In the genomic region with DNA sequence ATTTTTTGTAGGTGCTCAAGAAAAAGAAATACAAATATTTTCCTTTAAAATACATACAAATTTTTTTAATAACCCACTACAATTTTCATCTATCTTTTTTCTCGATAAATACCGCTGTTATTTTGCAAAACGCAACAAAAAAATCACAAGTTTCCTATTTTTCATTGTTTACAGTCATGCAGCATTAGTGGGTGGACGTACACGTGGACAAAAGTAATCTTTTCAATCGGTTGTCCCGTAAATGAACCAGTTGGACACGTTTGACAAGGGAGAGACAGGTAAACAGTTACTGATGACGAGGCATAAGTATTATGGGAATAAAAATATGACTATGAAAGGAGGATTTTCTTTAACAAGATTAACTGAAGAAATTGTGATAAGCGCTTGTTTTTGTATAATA, we compare ENCODE assay signal across 3 worm cellular contexts.
A peak's percentile ranks its signal among the peaks of the same experiment; 100 is the strongest.
TF ChIP-seq lines count a peak whose summit lies in the region.

No protein-coding gene starts in this region.

TF ChIP-seq in whole organism, L1 larva, 84 proteins besides CTCF, POLR2A, EP300 and RAD21:
- TF ChIP-seq zag-1 (tag; optimal IDR thresholded peaks at IDR 0.05; lab: Kevin White, UChicago): no peak
- TF ChIP-seq ama-1 (optimal IDR thresholded peaks at IDR 0.05; lab: Kevin White, UChicago): no peak
- TF ChIP-seq alr-1 (tag; optimal IDR thresholded peaks at IDR 0.05; lab: Kevin White, UChicago; ENCODE audit: borderline replicate concordance): no peak
- TF ChIP-seq grh-1 (GFP tag; IDR thresholded peaks at IDR 0.05; lab: Robert Waterston, UW): no peak
- peak in 1 of 2 experiments; percentile 56 for TF ChIP-seq mdl-1 (tag; optimal IDR thresholded peaks at IDR 0.05; lab: Kevin White, UChicago)
- no peak for TF ChIP-seq nhr-90 (tag; optimal IDR thresholded peaks at IDR 0.05; lab: Kevin White, UChicago; ENCODE audit: poor library complexity)
- TF ChIP-seq hlh-17 (GFP tag; optimal IDR thresholded peaks at IDR 0.05; lab: Kevin White, UChicago; ENCODE audit: borderline replicate concordance): no peak
- no peak for TF ChIP-seq C16A3.4 (tag; optimal IDR thresholded peaks at IDR 0.05; lab: Kevin White, UChicago)
- no peak for TF ChIP-seq pag-3 (tag; optimal IDR thresholded peaks at IDR 0.05; lab: Kevin White, UChicago; ENCODE audit: borderline replicate concordance, insufficient read depth)
- TF ChIP-seq hlh-4 (tag; optimal IDR thresholded peaks at IDR 0.05; lab: Kevin White, UChicago): no peak
- TF ChIP-seq efl-1 (optimal IDR thresholded peaks at IDR 0.05; lab: Kevin White, UChicago): no peak
- TF ChIP-seq efl-1 (GFP tag; optimal IDR thresholded peaks at IDR 0.05 in 1 of 2; lab: Kevin White, UChicago): peak in 1 of 2 experiments; percentile 76
- peak; percentile 13 for TF ChIP-seq nhr-71 (tag; optimal IDR thresholded peaks at IDR 0.05; lab: Kevin White, UChicago)
- peak; percentile 24 for TF ChIP-seq nhr-20 (tag; optimal IDR thresholded peaks at IDR 0.05; lab: Kevin White, UChicago)
- no peak for TF ChIP-seq lin-13 (GFP tag; optimal IDR thresholded peaks at IDR 0.05; lab: Kevin White, UChicago)
- TF ChIP-seq elt-3 (tag; optimal IDR thresholded peaks at IDR 0.05; lab: Kevin White, UChicago): peak in 1 of 6 experiments; percentile 41
- no peak for TF ChIP-seq sup-37 (GFP tag; optimal IDR thresholded peaks at IDR 0.05; lab: Kevin White, UChicago)
- no peak for TF ChIP-seq fos-1 (tag; optimal IDR thresholded peaks at IDR 0.05; lab: Kevin White, UChicago)
- peak; percentile 46 for TF ChIP-seq lin-14 (GFP tag; optimal IDR thresholded peaks at IDR 0.05; lab: Kevin White, UChicago)
- peak; percentile 8 for TF ChIP-seq nhr-85 (tag; lab: Kevin White, UChicago)
- no peak for TF ChIP-seq unc-62 (GFP tag; optimal IDR thresholded peaks at IDR 0.05; lab: Kevin White, UChicago)
- peak; percentile 46 for TF ChIP-seq xbp-1 (tag; optimal IDR thresholded peaks at IDR 0.05; lab: Kevin White, UChicago)
- TF ChIP-seq dsc-1 (tag; optimal IDR thresholded peaks at IDR 0.05; lab: Kevin White, UChicago): peak; percentile 36
- peak in 1 of 2 experiments; percentile 23 for TF ChIP-seq lin-35 (GFP tag; optimal IDR thresholded peaks at IDR 0.05; lab: Kevin White, UChicago)
- TF ChIP-seq zip-4 (GFP tag; optimal IDR thresholded peaks at IDR 0.05; lab: Kevin White, UChicago): no peak
- peak; percentile 47 for TF ChIP-seq snu-23 (GFP tag; optimal IDR thresholded peaks at IDR 0.05; lab: Kevin White, UChicago)

TF ChIP-seq in whole organism, L2 larva, 48 proteins besides CTCF, POLR2A, EP300 and RAD21:
- TF ChIP-seq nhr-129 (tag; optimal IDR thresholded peaks at IDR 0.05; lab: Kevin White, UChicago) (peak; percentile 20), Y55F3AM.14 (GFP tag; optimal IDR thresholded peaks at IDR 0.05; lab: Kevin White, UChicago) (no peak)

TF ChIP-seq in whole organism, L4 larva, 104 proteins besides CTCF, POLR2A, EP300 and RAD21:
- TF ChIP-seq mxl-3 (GFP tag; optimal IDR thresholded peaks at IDR 0.05; lab: Kevin White, UChicago) (no peak), rbr-2 (tag; optimal IDR thresholded peaks at IDR 0.05; lab: Kevin White, UChicago) (no peak), unc-62 (GFP tag; optimal IDR thresholded peaks at IDR 0.05 in 1 of 2; lab: Kevin White, UChicago) (peak in 1 of 2 experiments; percentile 76), unc-62 (tag; optimal IDR thresholded peaks at IDR 0.05; lab: Kevin White, UChicago) (no peak), gei-8 (GFP tag; optimal IDR thresholded peaks at IDR 0.05; lab: Kevin White, UChicago) (no peak), hlh-30 (tag; optimal IDR thresholded peaks at IDR 0.05; lab: Kevin White, UChicago; ENCODE audit: insufficient read depth) (peak; percentile 39), aly-2 (tag; optimal IDR thresholded peaks at IDR 0.05; lab: Kevin White, UChicago) (no peak), madf-5 (GFP tag; IDR thresholded peaks at IDR 0.05; lab: Robert Waterston, UW) (no peak), mes-2 (tag; optimal IDR thresholded peaks at IDR 0.05; lab: Kevin White, UChicago; ENCODE audit: poor library complexity, severe bottlenecking) (no peak), lin-13 (GFP tag; optimal IDR thresholded peaks at IDR 0.05; lab: Kevin White, UChicago) (no peak), daf-16 (GFP tag; optimal IDR thresholded peaks at IDR 0.05; lab: Kevin White, UChicago) (no peak), daf-16 (tag; optimal IDR thresholded peaks at IDR 0.05; lab: Kevin White, UChicago) (peak; percentile 0), mdl-1 (tag; optimal IDR thresholded peaks at IDR 0.05; lab: Kevin White, UChicago) (peak in 1 of 2 experiments; percentile 18), zip-11 (GFP tag; IDR thresholded peaks at IDR 0.05; lab: Robert Waterston, UW) (no peak), ZK546.5 (tag; optimal IDR thresholded peaks at IDR 0.05; lab: Kevin White, UChicago) (no peak), tra-1 (GFP tag; IDR thresholded peaks at IDR 0.05; lab: Robert Waterston, UW) (no peak), T20F7.1 (GFP tag; optimal IDR thresholded peaks at IDR 0.05; lab: Kevin White, UChicago) (no peak)
